Fruit fly (Drosophila melanogaster): ENCODE results near the gene CG17186.
A peak's percentile ranks its signal among the peaks of the same experiment; 100 is the strongest.

The CG17186 gene

DNA sequence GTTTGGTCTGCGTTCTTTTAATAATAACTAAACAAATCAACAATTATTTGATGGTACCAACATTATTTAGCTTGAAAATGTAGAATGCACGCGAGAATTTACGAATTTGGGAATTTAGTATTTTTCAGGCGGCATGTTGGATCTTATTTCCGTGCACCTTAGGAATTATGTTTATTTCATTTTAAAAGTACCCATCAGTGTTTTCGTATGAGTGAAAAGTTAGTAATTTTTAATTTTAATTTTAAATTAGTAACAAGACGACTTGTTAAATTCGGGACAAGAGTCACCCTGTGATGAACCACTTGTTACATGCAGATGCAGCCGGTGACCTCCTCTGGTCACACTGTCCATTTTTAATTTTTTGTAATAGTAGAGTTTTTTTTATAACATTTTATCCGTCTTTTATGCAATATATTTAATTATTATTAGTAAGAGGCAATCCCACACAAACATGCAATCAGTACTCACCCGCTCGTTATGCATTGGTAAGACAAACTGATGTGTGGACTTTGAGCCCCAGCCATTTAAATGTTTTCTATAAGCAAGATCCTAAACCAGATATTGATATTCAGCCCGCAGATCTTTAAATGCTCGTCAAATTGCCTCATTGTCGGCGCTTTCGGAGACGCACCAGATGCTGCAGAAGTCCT is at the start of gene CG17186, which contains the start of gene Arc42:
CG17186 (minus strand) TSS at position 88 of the 650 bp plus-strand sequence.
Arc42 (plus strand) TSS at position 311 of the 650 bp plus-strand sequence.
- peak; percentile 33 for TF ChIP-seq CG17801 (GFP tag; optimal IDR thresholded peaks at IDR 0.05; ENCODE audit: partially characterized antibody)

DNA sequence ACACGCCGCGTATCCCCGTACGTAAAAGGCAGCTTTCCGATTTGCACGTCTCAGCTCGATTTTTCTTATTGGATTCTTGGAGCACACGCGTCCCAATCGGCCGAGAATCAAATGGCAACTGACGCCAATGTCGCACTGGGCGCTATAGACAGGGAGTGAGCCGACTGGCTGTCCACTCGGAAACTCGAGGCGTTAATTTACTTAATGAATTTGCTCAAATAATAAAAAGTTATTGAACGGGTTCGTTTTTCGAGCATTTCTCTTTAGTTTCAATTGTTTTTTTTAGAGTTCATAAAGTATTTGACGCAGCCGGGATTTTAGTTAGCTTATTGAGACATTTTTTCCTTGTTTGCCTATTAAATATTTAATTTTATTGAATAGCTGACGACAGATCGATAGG is 48.0 kb upstream of the CG17186 start, which contains the start of gene CG4462:
CG4462 (minus strand) TSS at position 101 of the 400 bp plus-strand sequence.
- no peak for TF ChIP-seq CG17801 (GFP tag; optimal IDR thresholded peaks at IDR 0.05; ENCODE audit: partially characterized antibody)

DNA sequence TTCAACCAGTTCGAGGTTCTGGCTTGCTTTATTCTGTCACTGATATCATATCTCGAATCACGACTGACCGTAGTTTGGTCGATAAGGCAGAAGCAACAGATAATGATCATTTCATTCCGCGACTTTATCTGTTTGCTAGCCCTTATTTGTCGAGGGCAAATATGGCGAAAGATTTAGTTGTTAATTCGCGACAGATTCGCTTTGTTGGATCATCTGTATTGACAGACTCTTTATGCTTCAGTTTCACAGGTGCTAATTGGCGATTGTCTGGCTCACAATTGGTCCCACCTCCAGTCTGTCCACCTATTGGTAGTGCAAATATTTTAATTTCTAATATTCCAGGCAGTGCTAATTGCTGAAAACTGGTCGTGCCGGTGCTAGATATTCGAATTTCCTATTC is 47.0 kb upstream of the CG17186 start:
- TF ChIP-seq CG17801 (GFP tag; optimal IDR thresholded peaks at IDR 0.05; ENCODE audit: partially characterized antibody) = peak; percentile 4

DNA sequence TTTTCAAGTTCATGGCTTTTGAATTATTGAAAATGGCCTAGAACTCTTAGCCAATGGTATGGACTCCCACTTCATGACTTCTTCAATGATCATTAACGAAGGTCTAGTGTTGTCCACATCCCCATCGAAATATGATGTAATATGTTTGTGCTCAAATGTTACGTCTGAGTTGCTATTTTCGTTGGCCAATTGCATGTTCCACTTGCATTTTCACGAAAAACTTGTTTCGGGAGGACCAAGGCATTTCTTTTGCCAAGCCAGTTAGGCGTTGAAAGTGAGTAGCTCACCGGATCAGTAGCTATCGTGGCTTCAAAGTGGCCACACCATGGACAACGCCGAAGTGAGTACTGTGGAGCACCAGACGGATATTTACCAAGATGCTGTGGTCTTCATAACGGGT is 40.9 kb upstream of the CG17186 start, which contains the start of gene CG4770:
CG4770 (plus strand) TSS at position 301 of the 400 bp plus-strand sequence.
- TF ChIP-seq CG17801 (GFP tag; optimal IDR thresholded peaks at IDR 0.05; ENCODE audit: partially characterized antibody) = no peak

DNA sequence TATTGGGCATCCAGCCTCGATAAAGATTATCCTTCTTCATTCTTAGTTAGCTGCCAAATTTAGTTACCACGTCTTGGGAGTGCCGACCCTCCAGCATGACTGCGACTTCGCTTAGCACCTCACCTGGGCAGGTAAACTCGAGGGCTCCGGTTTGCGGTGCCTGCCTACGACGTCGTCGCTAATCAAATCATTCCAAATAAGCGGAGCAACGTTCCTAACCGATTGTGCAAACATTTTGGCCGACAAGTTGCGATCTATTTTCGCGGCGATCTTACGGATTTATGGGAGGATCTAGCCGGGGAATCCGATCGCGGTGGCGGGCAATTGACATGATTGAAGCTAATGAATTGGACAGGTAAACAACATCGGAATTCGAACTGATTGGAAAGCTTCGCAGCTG is 40.4 kb upstream of the CG17186 start, which contains the start of gene CG4465:
CG4465 (minus strand) TSS at position 101 of the 400 bp plus-strand sequence.
- TF ChIP-seq CG17801 (GFP tag; optimal IDR thresholded peaks at IDR 0.05; ENCODE audit: partially characterized antibody) = no peak

DNA sequence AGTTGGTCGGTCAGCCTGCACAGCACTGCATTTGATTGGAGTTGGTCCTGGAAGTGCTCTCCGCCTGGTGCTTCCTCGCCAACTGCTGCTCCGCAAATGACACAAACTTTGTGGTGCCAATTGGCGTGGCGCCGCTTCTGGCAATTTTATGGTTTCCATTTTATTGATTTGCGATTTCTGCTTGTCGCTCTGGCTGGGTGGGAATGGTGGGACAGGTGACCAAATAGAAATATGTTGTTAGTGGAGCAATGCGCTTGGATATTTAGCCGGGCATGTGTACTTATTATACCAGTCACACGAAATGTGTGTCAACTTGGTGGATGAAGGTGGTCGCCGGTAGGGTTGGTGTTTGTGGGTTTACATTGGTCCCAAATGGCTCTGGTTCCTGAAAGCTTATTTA is 38.0 kb upstream of the CG17186 start, which contains the start of the genes Xport-A and Xport-B:
Xport-A (minus strand) TSS at position 101 of the 400 bp plus-strand sequence.
Xport-B (minus strand) TSS at position 101 of the 400 bp plus-strand sequence.
- TF ChIP-seq CG17801 (GFP tag; optimal IDR thresholded peaks at IDR 0.05; ENCODE audit: partially characterized antibody) = no peak

DNA sequence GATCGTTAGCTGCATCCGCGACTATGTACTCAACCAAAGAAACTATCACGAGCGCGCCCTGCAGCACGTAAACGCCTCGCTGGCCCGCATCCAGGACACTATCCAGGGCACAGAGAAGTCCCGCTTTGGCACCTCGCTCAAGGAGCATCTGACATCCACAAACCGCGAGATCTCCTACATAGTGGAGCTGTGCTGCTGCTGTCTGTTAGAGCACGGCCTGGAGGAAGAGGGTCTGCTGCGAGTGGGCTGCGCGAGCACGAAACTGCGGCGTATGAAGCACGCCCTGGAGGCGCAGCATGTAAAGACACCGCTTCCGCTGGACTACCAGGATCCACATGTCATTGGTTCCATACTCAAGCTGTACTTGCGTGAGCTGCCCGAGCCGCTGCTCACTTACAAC is 33.7 kb upstream of the CG17186 start:
- TF ChIP-seq CG17801 (GFP tag; optimal IDR thresholded peaks at IDR 0.05; ENCODE audit: partially characterized antibody) = no peak

DNA sequence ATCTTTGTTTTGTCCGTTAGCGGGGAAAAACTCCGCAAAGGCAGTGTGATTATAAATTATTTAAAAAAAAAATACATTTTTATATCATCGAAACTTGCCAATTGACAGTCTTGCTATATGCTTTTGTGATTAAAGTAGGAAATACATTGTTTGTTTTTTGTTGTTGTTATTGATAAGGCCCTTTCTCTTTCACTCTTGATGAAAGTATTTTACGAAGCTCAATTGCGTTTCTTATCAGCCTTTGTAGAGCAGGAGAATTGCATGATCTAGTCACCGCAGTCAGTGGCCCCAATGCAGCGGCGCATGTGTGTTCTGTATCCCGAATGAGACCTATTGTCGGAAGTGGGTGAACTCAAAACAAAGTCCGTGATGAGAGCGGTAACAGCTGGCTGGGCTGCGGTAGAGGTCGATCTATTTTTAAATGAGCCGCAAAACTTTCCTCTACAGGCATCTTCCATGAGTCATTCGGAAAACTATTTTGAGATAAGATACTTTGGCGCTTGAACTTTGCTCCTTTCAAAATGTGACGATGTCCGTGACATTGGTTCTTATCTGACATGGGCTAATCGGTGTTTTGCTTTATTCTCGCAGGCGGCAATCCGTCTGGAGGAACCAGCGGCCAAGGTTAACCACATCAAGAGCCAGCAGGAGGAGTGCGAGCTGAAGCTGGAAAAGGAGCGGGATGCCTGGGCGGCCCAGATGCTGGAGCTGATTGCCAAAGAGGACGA is 33.2 kb upstream of the CG17186 start:
- no peak for TF ChIP-seq CG17801 (GFP tag; optimal IDR thresholded peaks at IDR 0.05; ENCODE audit: partially characterized antibody)

DNA sequence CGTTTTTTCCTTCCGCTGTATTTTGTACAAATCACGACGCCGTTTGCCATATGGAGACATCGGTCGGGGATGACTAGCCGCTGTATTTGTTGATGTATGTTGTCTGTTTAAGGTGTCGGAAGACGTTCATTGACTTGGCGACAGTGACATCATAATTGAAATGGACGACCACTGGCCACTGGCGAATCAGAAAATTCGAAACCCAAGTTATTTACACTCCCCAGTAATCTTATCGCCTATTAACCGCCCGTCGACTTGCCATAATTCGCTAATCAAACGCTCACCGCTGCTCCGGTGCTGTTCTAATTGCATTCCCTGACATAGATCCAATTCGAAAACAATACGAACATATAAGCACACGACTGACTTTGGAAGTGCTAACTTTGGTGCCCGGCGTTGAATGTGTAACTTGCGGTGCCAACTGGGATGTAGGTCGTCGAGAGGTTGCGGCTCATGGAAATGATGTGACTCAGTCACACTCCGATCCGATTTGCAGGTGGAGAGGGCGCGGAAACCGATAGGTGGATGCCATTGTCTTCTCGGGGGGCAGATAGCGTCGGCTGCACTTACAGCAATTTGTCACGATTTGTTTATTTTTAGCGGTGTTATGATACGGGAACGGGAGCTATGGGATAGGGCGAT is 32.3 kb upstream of the CG17186 start:
- no peak for TF ChIP-seq CG17801 (GFP tag; optimal IDR thresholded peaks at IDR 0.05; ENCODE audit: partially characterized antibody)

DNA sequence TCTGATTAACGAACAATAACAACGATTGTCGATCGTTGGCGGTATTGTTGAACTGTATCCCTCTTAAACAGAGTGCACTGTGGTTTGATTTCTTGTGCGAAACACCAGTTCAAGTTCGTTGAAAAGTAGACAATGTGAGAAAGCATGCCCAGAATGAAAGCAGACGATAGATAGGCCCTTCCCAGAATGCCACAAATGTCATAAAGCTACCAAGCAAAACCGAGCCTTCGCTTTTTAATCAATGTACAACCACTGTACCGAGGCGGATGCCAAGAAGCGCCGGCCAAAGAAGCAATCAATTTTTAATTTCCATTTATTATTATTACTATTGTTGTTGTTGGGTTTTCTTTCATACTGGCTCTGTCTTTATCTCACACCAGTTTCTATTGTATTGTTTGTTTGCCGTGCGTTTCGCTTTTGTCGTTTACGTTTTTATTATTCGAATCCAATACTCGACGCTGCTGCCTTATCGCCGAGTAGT is 31.6 kb upstream of the CG17186 start:
- no peak for TF ChIP-seq CG17801 (GFP tag; optimal IDR thresholded peaks at IDR 0.05; ENCODE audit: partially characterized antibody)

DNA sequence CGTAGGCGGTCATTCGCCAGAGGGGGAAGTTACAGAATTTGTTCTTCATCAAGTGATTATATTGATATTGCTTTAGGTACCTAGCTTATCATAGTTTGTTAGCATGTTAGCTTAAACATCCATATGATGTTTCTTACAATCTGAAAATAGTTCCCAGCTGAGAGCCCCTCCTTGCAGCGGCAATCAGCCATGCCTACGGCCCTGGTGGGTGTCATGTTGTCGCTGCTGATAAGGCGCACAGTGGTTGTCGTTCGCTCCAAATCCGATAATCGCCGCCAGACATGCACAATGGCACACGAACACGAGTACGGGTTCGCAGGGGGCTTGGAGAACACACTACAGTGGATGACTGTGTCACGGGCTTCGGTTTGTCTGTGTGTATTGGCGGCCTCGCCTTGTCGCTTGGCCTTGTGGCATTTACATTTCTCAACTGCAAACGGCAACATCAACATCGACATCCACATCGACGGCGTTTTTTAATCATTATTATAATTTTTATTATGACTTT is 28.7 kb upstream of the CG17186 start:
- TF ChIP-seq CG17801 (GFP tag; optimal IDR thresholded peaks at IDR 0.05; ENCODE audit: partially characterized antibody) = peak; percentile 47

DNA sequence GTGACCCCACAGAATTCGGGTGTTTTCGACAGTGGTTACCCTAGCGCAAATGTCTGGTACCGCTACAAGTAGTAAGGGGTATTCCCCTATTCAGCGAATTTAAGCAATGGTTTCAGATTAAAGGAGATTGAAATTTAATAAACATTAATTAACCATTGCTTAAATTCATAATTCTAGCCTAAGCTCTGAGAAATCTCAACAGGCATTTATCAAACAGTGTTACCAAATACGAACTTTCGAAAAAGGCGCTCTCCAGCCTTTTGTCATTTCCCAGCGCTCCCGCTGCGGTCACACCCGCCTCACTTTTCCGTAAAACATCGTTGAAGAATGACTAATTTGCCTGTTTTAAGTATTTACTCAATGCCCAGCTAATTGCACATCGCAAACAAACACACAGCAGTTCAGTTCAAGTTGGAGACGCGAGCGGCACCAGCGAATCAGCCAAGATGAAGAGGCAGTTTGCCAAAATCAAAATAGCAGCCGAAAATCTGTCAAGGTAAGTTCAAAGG is 27.6 kb upstream of the CG17186 start, which contains the start of the genes Surf6 and RhoGAP92B:
Surf6 (minus strand) TSS at position 4 of the 509 bp plus-strand sequence.
RhoGAP92B (plus strand) TSS at position 300 of the 509 bp plus-strand sequence.
- peak; percentile 72 for TF ChIP-seq CG17801 (GFP tag; optimal IDR thresholded peaks at IDR 0.05; ENCODE audit: partially characterized antibody)

DNA sequence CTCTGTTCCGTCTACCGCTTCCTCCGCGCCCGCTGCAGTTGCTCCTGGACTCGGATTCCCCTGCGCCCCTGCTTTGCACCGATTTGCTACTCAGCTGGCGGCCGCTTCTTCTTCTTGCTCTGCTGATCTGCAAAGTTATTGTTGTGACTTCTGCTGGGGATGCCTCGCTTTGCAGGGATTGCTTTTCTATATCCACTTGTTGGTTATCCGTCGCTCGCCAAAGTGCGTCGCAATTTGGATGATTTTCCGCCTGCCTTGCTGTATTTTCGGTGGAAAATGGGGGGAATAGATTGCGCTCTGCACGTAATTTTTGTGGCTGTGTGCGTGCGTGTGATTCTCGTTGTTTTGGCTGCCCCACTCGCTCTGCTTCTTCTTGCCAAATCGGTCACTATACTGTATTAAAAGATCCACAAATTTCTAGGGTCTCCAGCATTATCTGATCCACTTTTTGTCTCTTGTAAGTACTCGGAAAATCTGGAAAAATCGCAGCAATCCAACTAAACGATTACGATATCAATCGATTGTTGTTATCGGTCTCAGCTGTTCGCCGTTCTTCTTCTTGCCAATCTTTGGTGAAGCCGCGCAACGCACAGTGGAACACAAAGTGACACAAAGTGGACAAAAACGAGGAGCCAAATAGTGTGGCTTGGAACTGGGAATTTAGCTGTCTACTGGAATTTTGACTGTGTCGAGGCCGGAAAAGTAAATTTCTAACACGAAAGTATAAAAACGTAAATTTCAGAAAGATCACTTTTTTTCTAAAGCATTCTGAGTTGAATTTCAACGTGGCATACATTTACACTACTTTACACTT is 25.8 kb upstream of the CG17186 start, which contains the start of gene ClpX:
ClpX (minus strand) TSS at position 764 of the 814 bp plus-strand sequence.
- peak; percentile 54 for TF ChIP-seq CG17801 (GFP tag; optimal IDR thresholded peaks at IDR 0.05; ENCODE audit: partially characterized antibody)

DNA sequence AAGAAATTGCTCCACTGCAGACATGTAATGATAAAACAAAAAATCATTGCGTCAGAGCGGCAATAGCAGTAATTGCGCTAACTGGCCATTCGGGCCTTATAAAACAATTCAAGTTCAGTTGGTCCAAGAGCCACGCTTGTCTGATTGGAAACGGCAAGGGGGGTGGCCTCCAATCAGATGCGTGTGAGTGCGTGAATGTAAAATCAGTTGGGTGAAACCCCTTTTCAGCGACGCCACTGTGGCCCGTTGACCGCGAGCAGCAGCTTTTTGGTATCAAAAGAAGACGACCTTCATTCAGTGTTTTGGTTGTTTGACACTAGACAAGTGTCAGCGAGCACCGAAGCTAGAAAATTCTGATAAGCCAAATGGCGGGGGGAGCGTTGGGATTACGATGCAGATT is 25.0 kb upstream of the CG17186 start:
- TF ChIP-seq CG17801 (GFP tag; optimal IDR thresholded peaks at IDR 0.05; ENCODE audit: partially characterized antibody) = no peak

Data from ovary, adult (tissue).